Fruit fly (Drosophila melanogaster) whole organism, embryonic: ENCODE data around the gene Eip63E.

ENCODE experiments used
- CG10543 ChIP-seq: fragments of 200-800 bp; sonication (Bioruptor generic); optimal IDR thresholded peaks from 3 replicates; lab custom pipeline; 2017; ENCODE audit warnings: missing biosample characterization, mild to moderate bottlenecking, missing genetic modification characterization, moderate library complexity
- CG12155 ChIP-seq: fragments of 200-800 bp; sonication (Bioruptor generic); optimal IDR thresholded peaks from 3 replicates; lab custom pipeline; 2016; ENCODE audit warnings: missing biosample characterization, missing genetic modification characterization
- CG12659 ChIP-seq: fragments of 200-800 bp; sonication (Bioruptor generic); optimal IDR thresholded peaks from 3 replicates; lab custom pipeline; 2017; ENCODE audit warnings: mild to moderate bottlenecking, missing biosample characterization, missing genetic modification reagents, missing genetic modification characterization
- CG14441 ChIP-seq: fragments of 200-800 bp; sonication (Bioruptor generic); IDR thresholded peaks from 2 replicates; pipeline ENCODE4 v1.3.6; 2022; ENCODE audit warnings: missing biosample characterization, missing genetic modification characterization
- CG1602 ChIP-seq: fragments of 200-800 bp; sonication (Bioruptor generic); optimal IDR thresholded peaks from 3 replicates; lab custom pipeline; 2016; ENCODE audit warnings: missing biosample characterization, missing genetic modification characterization
- CG18619 ChIP-seq: fragments of 200-800 bp; sonication (Bioruptor generic); optimal IDR thresholded peaks from 3 replicates; lab custom pipeline; 2017; ENCODE audit warnings: missing biosample characterization, mild to moderate bottlenecking, missing genetic modification characterization
- CG3065 ChIP-seq: fragments of 200-800 bp; sonication (Bioruptor generic); optimal IDR thresholded peaks from 2 replicates; lab custom pipeline; 2016; ENCODE audit warnings: missing biosample characterization, missing genetic modification characterization
- CG4617 ChIP-seq: fragments of 200-800 bp; sonication (Bioruptor generic); optimal IDR thresholded peaks from 3 replicates; lab custom pipeline; 2016; ENCODE audit warnings: missing biosample characterization, missing genetic modification characterization, borderline replicate concordance
- CG7786 ChIP-seq: fragments of 200-800 bp; sonication (Bioruptor generic); optimal IDR thresholded peaks from 2 replicates; lab custom pipeline; 2016; ENCODE audit warnings: missing biosample characterization, missing genetic modification characterization
- CG8924 ChIP-seq: fragments of 200-800 bp; optimal IDR thresholded peaks from 3 replicates; lab custom pipeline; 2019; ENCODE audit warnings: missing biosample characterization, mild to moderate bottlenecking, missing genetic modification characterization, moderate library complexity
- CG8944 ChIP-seq: fragments of 200-800 bp; sonication (Bioruptor generic); optimal IDR thresholded peaks from 3 replicates; lab custom pipeline; 2016; ENCODE audit warnings: missing biosample characterization, missing genetic modification characterization
- CG9609 ChIP-seq: fragments of 200-800 bp; sonication (Bioruptor generic); optimal IDR thresholded peaks from 3 replicates; lab custom pipeline; 2016; ENCODE audit warnings: missing biosample characterization, missing genetic modification characterization
- Doc2 ChIP-seq: fragments of 200-800 bp; sonication (Bioruptor generic); IDR thresholded peaks from 2 replicates; pipeline ENCODE4 v1.3.6; 2022; ENCODE audit warnings: missing biosample characterization, missing genetic modification characterization
- Dref ChIP-seq: fragments of 200-800 bp; sonication (Bioruptor generic); IDR thresholded peaks from 2 replicates; pipeline ENCODE4 v1.3.6; 2022; ENCODE audit warnings: missing biosample characterization, missing genetic modification characterization
- Elba2 ChIP-seq: fragments of 200-800 bp; sonication (Bioruptor generic); optimal IDR thresholded peaks from 3 replicates; lab custom pipeline; 2016; ENCODE audit warnings: missing biosample characterization, missing genetic modification characterization
- GATAe ChIP-seq: fragments of 200-800 bp; sonication (Bioruptor generic); conservative IDR thresholded peaks from 2 replicates; pipeline ENCODE4 v1.3.6; 2022; ENCODE audit warnings: missing biosample characterization, missing genetic modification characterization
- H2.0 ChIP-seq: fragments of 200-800 bp; sonication (Bioruptor generic); IDR thresholded peaks from 2 replicates; pipeline ENCODE4 v1.3.6; 2022; ENCODE audit warnings: missing biosample characterization, missing genetic modification characterization
- HLH54F ChIP-seq: fragments of 200-800 bp; sonication (Bioruptor generic); optimal IDR thresholded peaks from 3 replicates; lab custom pipeline; 2016; ENCODE audit warnings: missing biosample characterization, missing genetic modification characterization
- HmgZ ChIP-seq: fragments of 200-800 bp; sonication (Bioruptor generic); optimal IDR thresholded peaks from 2 replicates; lab custom pipeline; 2018; ENCODE audit warnings: missing biosample characterization, mild to moderate bottlenecking, missing genetic modification characterization
- Mad ChIP-seq: fragments of 200-800 bp; sonication (Bioruptor generic); optimal IDR thresholded peaks from 2 replicates; lab custom pipeline; 2016; ENCODE audit warnings: missing biosample characterization, missing genetic modification characterization
- Meics ChIP-seq: fragments of 200-800 bp; sonication (Bioruptor generic); optimal IDR thresholded peaks from 2 replicates; lab custom pipeline; 2017; ENCODE audit warnings: missing biosample characterization, mild to moderate bottlenecking, missing genetic modification characterization
- Myb ChIP-seq: fragments of 200-800 bp; sonication (Bioruptor generic); optimal IDR thresholded peaks from 2 replicates; lab custom pipeline; 2016; ENCODE audit warnings: missing biosample characterization, missing genetic modification characterization
- NfI ChIP-seq: fragments of 200-800 bp; sonication (Bioruptor generic); optimal IDR thresholded peaks from 3 replicates; lab custom pipeline; 2018; ENCODE audit warnings: missing biosample characterization, mild to moderate bottlenecking, missing genetic modification characterization, moderate library complexity
- Scr ChIP-seq: fragments of 200-800 bp; sonication (Bioruptor generic); IDR thresholded peaks from 2 replicates; pipeline ENCODE4 v1.3.6; 2022; ENCODE audit warnings: missing biosample characterization, missing genetic modification characterization; ENCODE audit not compliant: partially characterized antibody
- Sry-β ChIP-seq: fragments of 200-800 bp; sonication (Bioruptor generic); optimal IDR thresholded peaks from 2 replicates; lab custom pipeline; 2018; ENCODE audit warnings: missing biosample characterization, mild to moderate bottlenecking, missing genetic modification characterization, moderate library complexity
- Ssrp ChIP-seq: fragments of 200-800 bp; sonication (Bioruptor generic); optimal IDR thresholded peaks from 2 replicates; lab custom pipeline; 2018; ENCODE audit warnings: missing biosample characterization, mild to moderate bottlenecking, missing genetic modification characterization, moderate library complexity
- Vsx1 ChIP-seq: fragments of 200-800 bp; sonication (Bioruptor generic); optimal IDR thresholded peaks from 2 replicates; lab custom pipeline; 2017; ENCODE audit warnings: missing biosample characterization, mild to moderate bottlenecking, missing genetic modification characterization, missing genetic modification reagents
- cwo ChIP-seq: fragments of 200-800 bp; sonication (Bioruptor generic); optimal IDR thresholded peaks from 3 replicates; lab custom pipeline; 2017; ENCODE audit warnings: missing biosample characterization, missing genetic modification characterization, mild to moderate bottlenecking, moderate library complexity, missing genetic modification reagents
- dpn ChIP-seq, 2 experiments: fragments of 200-800 bp; sonication (Bioruptor generic); optimal IDR thresholded peaks; 3 replicates each; lab custom pipeline; 2016; ENCODE audit warnings: missing biosample characterization in 2 of 2, missing genetic modification characterization in 2 of 2
- dysf ChIP-seq: fragments of 200-800 bp; sonication (Bioruptor generic); IDR thresholded peaks from 3 replicates; pipeline ENCODE4 v1.3.6; 2022; ENCODE audit warnings: missing biosample characterization, missing genetic modification characterization
- eve ChIP-seq, 2 experiments: fragments of >200 bp; optimal IDR thresholded peaks; 2 replicates each; lab custom pipeline; 2017; ENCODE audit warnings: missing biosample characterization in 2 of 2, missing genetic modification characterization in 2 of 2
- fd96Cb ChIP-seq: fragments of 200-800 bp; sonication (Bioruptor generic); optimal IDR thresholded peaks from 2 replicates; lab custom pipeline; 2018; ENCODE audit warnings: missing biosample characterization, mild to moderate bottlenecking, missing genetic modification characterization, moderate library complexity
- fu2 ChIP-seq: fragments of 200-800 bp; sonication (Bioruptor generic); optimal IDR thresholded peaks from 2 replicates; lab custom pipeline; 2016; ENCODE audit warnings: missing biosample characterization, missing genetic modification characterization
- gcm2 ChIP-seq: fragments of 200-800 bp; sonication (Bioruptor generic); optimal IDR thresholded peaks from 2 replicates; lab custom pipeline; 2016; ENCODE audit warnings: missing biosample characterization, missing genetic modification characterization
- gro ChIP-seq: fragments of 200-800 bp; sonication (Bioruptor generic); optimal IDR thresholded peaks from 2 replicates; lab custom pipeline; 2016; ENCODE audit warnings: missing biosample characterization, missing genetic modification characterization
- gsb ChIP-seq: fragments of 200-800 bp; sonication (Bioruptor generic); IDR thresholded peaks from 2 replicates; pipeline ENCODE4 v1.3.6; 2022; ENCODE audit warnings: missing biosample characterization, missing genetic modification characterization
- lilli ChIP-seq: fragments of 200-800 bp; sonication (Bioruptor generic); optimal IDR thresholded peaks from 3 replicates; lab custom pipeline; 2016; ENCODE audit warnings: missing biosample characterization, missing genetic modification characterization
- mirr ChIP-seq: fragments of 200-800 bp; sonication (Bioruptor generic); optimal IDR thresholded peaks from 3 replicates; lab custom pipeline; 2018; ENCODE audit warnings: missing biosample characterization, mild to moderate bottlenecking, missing genetic modification characterization
- nerfin-1 ChIP-seq: fragments of 200-800 bp; sonication (Bioruptor generic); optimal IDR thresholded peaks from 3 replicates; lab custom pipeline; 2019; ENCODE audit warnings: missing biosample characterization, mild to moderate bottlenecking, missing genetic modification characterization, moderate library complexity
- onecut ChIP-seq: fragments of 200-800 bp; sonication (Bioruptor generic); IDR thresholded peaks from 2 replicates; pipeline ENCODE4 v1.3.6; 2022; ENCODE audit warnings: missing biosample characterization, missing genetic modification characterization
- p53 ChIP-seq: fragments of 200-800 bp; sonication (Bioruptor generic); optimal IDR thresholded peaks from 2 replicates; lab custom pipeline; 2016; ENCODE audit warnings: missing biosample characterization, missing genetic modification characterization
- pan ChIP-seq, 4 experiments: fragments of >200 bp in 3 of 4; fragments of 200-800 bp in 1 of 4; sonication (Bioruptor generic) in 1 of 4; optimal IDR thresholded peaks in 3 of 4; IDR thresholded peaks in 1 of 4; 2 replicates each; pipeline versions ENCODE4 v1.3.6 to Lab custom; 2017 to 2022; ENCODE audit warnings: missing biosample characterization in 2 of 4, missing genetic modification characterization in 2 of 4, mixed read lengths in 1 of 4
- pzg ChIP-seq: fragments of 200-800 bp; sonication (Bioruptor generic); optimal IDR thresholded peaks from 3 replicates; lab custom pipeline; 2018; ENCODE audit warnings: missing biosample characterization, mild to moderate bottlenecking, missing genetic modification characterization, moderate library complexity
- seq ChIP-seq: fragments of 200-800 bp; sonication (Bioruptor generic); IDR thresholded peaks from 2 replicates; pipeline ENCODE4 v1.3.6; 2022; ENCODE audit warnings: missing biosample characterization, missing genetic modification characterization
- shn ChIP-seq: fragments of 200-800 bp; sonication (Bioruptor generic); optimal IDR thresholded peaks from 3 replicates; lab custom pipeline; 2016; ENCODE audit warnings: missing biosample characterization, missing genetic modification characterization
- sna ChIP-seq: fragments of 200-800 bp; sonication (Bioruptor generic); IDR thresholded peaks from 2 replicates; pipeline ENCODE4 v1.3.6; 2022; ENCODE audit warnings: missing biosample characterization, missing genetic modification characterization; ENCODE audit not compliant: partially characterized antibody
- tna ChIP-seq: fragments of 200-800 bp; sonication (Bioruptor generic); IDR thresholded peaks from 2 replicates; pipeline ENCODE4 v1.3.6; 2022; ENCODE audit warnings: missing biosample characterization, missing genetic modification characterization; ENCODE audit not compliant: partially characterized antibody
- trem ChIP-seq: fragments of 200-800 bp; optimal IDR thresholded peaks from 3 replicates; lab custom pipeline; 2019; ENCODE audit warnings: missing biosample characterization, mild to moderate bottlenecking, missing genetic modification characterization, moderate library complexity
- ttk ChIP-seq: fragments of 200-800 bp; sonication (Bioruptor generic); IDR thresholded peaks from 2 replicates; pipeline ENCODE4 v2.1.2; 2022; ENCODE audit warnings: missing biosample characterization, missing genetic modification characterization
- zen ChIP-seq: fragments of 200-800 bp; sonication (Bioruptor generic); optimal IDR thresholded peaks from 3 replicates; lab custom pipeline; 2018; ENCODE audit warnings: missing biosample characterization, mild to moderate bottlenecking, missing genetic modification characterization, moderate library complexity

Gene Eip63E

DNA sequence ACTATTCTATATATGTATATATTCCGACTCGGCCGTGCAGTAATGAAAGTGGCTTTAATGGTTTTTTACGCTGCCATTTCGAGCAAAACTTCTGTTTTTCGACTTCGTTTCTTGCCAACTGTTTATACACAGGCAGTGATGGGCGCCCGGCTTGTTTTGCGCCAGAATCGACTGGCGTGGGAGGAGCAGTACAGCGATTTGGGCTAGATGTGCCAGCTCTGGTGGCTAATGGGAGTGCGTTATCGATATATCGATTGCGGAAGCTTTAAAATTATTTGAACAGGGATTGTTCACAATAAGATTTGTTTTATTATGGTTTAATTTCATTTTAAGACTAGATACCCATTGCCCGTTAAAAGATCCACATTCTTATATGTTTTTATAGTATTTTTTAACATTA lies 44.4 kb upstream of the Eip63E start, which contains the start of gene CG14971 (continued):
- peak; percentile 43 for TF ChIP-seq Meics (GFP tag; lab: Kevin White, UChicago)
- peak; percentile 34 for TF ChIP-seq CG8924 (tag; lab: Kevin White, UChicago)
- TF ChIP-seq fu2 (GFP tag; lab: Kevin White, UChicago): peak; percentile 38
- TF ChIP-seq CG14441 (GFP tag; lab: Robert Waterston, UW): peak; percentile 6; the same call in 1 of the 2 replicates
- TF ChIP-seq Sry-β (GFP tag; lab: Kevin White, UChicago): peak; percentile 99
- TF ChIP-seq HLH54F (GFP tag; lab: Kevin White, UChicago): peak; percentile 63
- no peak for TF ChIP-seq seq (GFP tag; lab: Robert Waterston, UW)
- peak; percentile 94 for TF ChIP-seq Elba2 (GFP tag; lab: Kevin White, UChicago)
- peak; percentile 23 for TF ChIP-seq CG10543 (GFP tag; lab: Kevin White, UChicago)
- peak; percentile 31; the same call in 1 of the 2 replicates for TF ChIP-seq GATAe
- no peak for TF ChIP-seq fd96Cb (tag; lab: Kevin White, UChicago)
- TF ChIP-seq CG9609 (GFP tag; lab: Kevin White, UChicago): peak; percentile 43
- TF ChIP-seq Scr (GFP tag; lab: Robert Waterston, UW): peak; percentile 83
- peak; percentile 34 for TF ChIP-seq CG18619 (GFP tag; lab: Kevin White, UChicago)
- TF ChIP-seq mirr (GFP tag; lab: Kevin White, UChicago): peak; percentile 35
- TF ChIP-seq lilli (GFP tag; lab: Kevin White, UChicago): peak; percentile 70
- TF ChIP-seq gcm2 (GFP tag; lab: Kevin White, UChicago): peak; percentile 41
- no peak for TF ChIP-seq ttk
- peak; percentile 78 for TF ChIP-seq tna
- peak; percentile 45 for TF ChIP-seq CG8944 (GFP tag; lab: Kevin White, UChicago)
- TF ChIP-seq NfI (GFP tag; lab: Kevin White, UChicago): peak; percentile 52
- 0 out of 2 replicates have a peak, but pooled peaks have one; percentile 36 for TF ChIP-seq H2.0
- TF ChIP-seq nerfin-1 (tag; lab: Kevin White, UChicago): peak; percentile 0
- TF ChIP-seq pan (optimal IDR thresholded peaks at IDR 0.05; lab: Kevin White, UChicago): no peak
- TF ChIP-seq pan (GFP tag; optimal IDR thresholded peaks at IDR 0.05 in 1 of 2, IDR thresholded peaks at IDR 0.05 in 1 of 2): peak in 1 of 2 experiments; percentile 28
- no peak for TF ChIP-seq dysf (GFP tag; lab: Robert Waterston, UW)
- TF ChIP-seq zen: peak; percentile 75
- no peak for TF ChIP-seq cwo (GFP tag; lab: Kevin White, UChicago)
- no peak for TF ChIP-seq Ssrp (tag; lab: Kevin White, UChicago)
- TF ChIP-seq gsb (GFP tag; lab: Robert Waterston, UW): no peak
- peak; percentile 64 for TF ChIP-seq CG4617 (GFP tag; lab: Kevin White, UChicago)
- no peak for TF ChIP-seq Doc2
- peak; percentile 67 for TF ChIP-seq Myb (GFP tag; lab: Kevin White, UChicago)
- TF ChIP-seq Vsx1: no peak
- peak; percentile 51 for TF ChIP-seq CG12659
- peak; percentile 36 for TF ChIP-seq shn (GFP tag; lab: Kevin White, UChicago)
- TF ChIP-seq trem (tag; lab: Kevin White, UChicago): peak; percentile 59
- TF ChIP-seq pzg (GFP tag; lab: Kevin White, UChicago): peak; percentile 86
- TF ChIP-seq CG12155 (GFP tag; lab: Kevin White, UChicago): peak; percentile 3
- peak; percentile 41 for TF ChIP-seq CG7786 (GFP tag; lab: Kevin White, UChicago)
- no peak for TF ChIP-seq CG3065 (GFP tag; lab: Kevin White, UChicago)
- TF ChIP-seq dpn (GFP tag; optimal IDR thresholded peaks at IDR 0.05; lab: Kevin White, UChicago): peak in 1 of 2 experiments; percentile 48
- peak; percentile 25 for TF ChIP-seq p53 (GFP tag; lab: Kevin White, UChicago)
- TF ChIP-seq CG1602: peak; percentile 14
- TF ChIP-seq Mad (GFP tag; lab: Kevin White, UChicago): peak; percentile 44
- TF ChIP-seq onecut (GFP tag; lab: Robert Waterston, UW): no peak; the same call in none of the 2 replicates
- no peak for TF ChIP-seq eve (GFP tag; optimal IDR thresholded peaks at IDR 0.05; lab: Kevin White, UChicago)
- peak; percentile 62 for TF ChIP-seq gro (GFP tag; lab: Kevin White, UChicago)
- TF ChIP-seq sna (GFP tag; lab: Robert Waterston, UW): peak; percentile 84
- peak; percentile 92 for TF ChIP-seq Dref (GFP tag; lab: Robert Waterston, UW)
- TF ChIP-seq HmgZ (tag; lab: Kevin White, UChicago): peak; percentile 83
